Fruit fly (Drosophila melanogaster) whole organism, adult: ENCODE measurements around the gene CG46307.
A peak's percentile ranks its signal among the peaks of the same experiment; 100 is the strongest.

Source experiments
- CG11617 ChIP-seq: fragments of 200-800 bp; sonication (Bioruptor generic); optimal IDR thresholded peaks from 2 replicates; lab custom pipeline; 2017; ENCODE audit warnings: mild to moderate bottlenecking, missing biosample characterization, missing genetic modification reagents, missing genetic modification characterization
- CG12768 ChIP-seq: fragments of 200-800 bp; sonication (Bioruptor generic); optimal IDR thresholded peaks from 2 replicates; lab custom pipeline; 2017; ENCODE audit warnings: missing biosample characterization, missing genetic modification characterization, mild to moderate bottlenecking, moderate library complexity, missing genetic modification reagents
- CG14711 ChIP-seq: fragments of 200-800 bp; sonication (Bioruptor generic); optimal IDR thresholded peaks from 2 replicates; lab custom pipeline; 2018; ENCODE audit warnings: missing biosample characterization, mild to moderate bottlenecking, missing genetic modification characterization, moderate library complexity
- CG1620 ChIP-seq: fragments of 200-800 bp; sonication (Bioruptor generic); optimal IDR thresholded peaks from 2 replicates; lab custom pipeline; 2016; ENCODE audit warnings: missing biosample characterization, missing genetic modification characterization
- CG33017 ChIP-seq: fragments of 200-800 bp; sonication (Bioruptor generic); optimal IDR thresholded peaks from 2 replicates; lab custom pipeline; 2018; ENCODE audit warnings: missing biosample characterization, mild to moderate bottlenecking, missing genetic modification characterization, moderate library complexity
- CG5204 ChIP-seq: fragments of 200-800 bp; sonication (Bioruptor generic); optimal IDR thresholded peaks from 2 replicates; lab custom pipeline; 2016; ENCODE audit warnings: missing biosample characterization, missing genetic modification characterization
- CG7045 ChIP-seq: fragments of 200-800 bp; sonication (Bioruptor generic); optimal IDR thresholded peaks from 2 replicates; lab custom pipeline; 2017; ENCODE audit warnings: missing biosample characterization, mild to moderate bottlenecking, missing genetic modification characterization
- CG7101 ChIP-seq: fragments of 200-800 bp; sonication (Bioruptor generic); optimal IDR thresholded peaks from 2 replicates; lab custom pipeline; 2018; ENCODE audit warnings: missing biosample characterization, mild to moderate bottlenecking, missing genetic modification characterization, moderate library complexity
- Clk ChIP-seq: fragments of 200-800 bp; sonication (Bioruptor generic); optimal IDR thresholded peaks from 2 replicates; lab custom pipeline; 2017; ENCODE audit warnings: missing biosample characterization, missing genetic modification characterization
- Crg-1 ChIP-seq: fragments of 200-800 bp; sonication (Bioruptor generic); optimal IDR thresholded peaks from 2 replicates; lab custom pipeline; 2016; ENCODE audit warnings: missing biosample characterization, missing genetic modification characterization
- Hr96 ChIP-seq: fragments of 200-800 bp; sonication (Bioruptor generic); optimal IDR thresholded peaks from 2 replicates; lab custom pipeline; 2016; ENCODE audit warnings: missing biosample characterization, missing genetic modification characterization
- Mnt ChIP-seq: fragments of 200-800 bp; sonication (Bioruptor generic); optimal IDR thresholded peaks from 2 replicates; lab custom pipeline; 2016; ENCODE audit warnings: missing biosample characterization, mild to moderate bottlenecking, missing genetic modification characterization
- bab1 ChIP-seq: fragments of 200-800 bp; sonication (Bioruptor generic); optimal IDR thresholded peaks from 3 replicates; lab custom pipeline; 2019; ENCODE audit warnings: missing biosample characterization, mild to moderate bottlenecking, missing genetic modification characterization, moderate library complexity
- cic ChIP-seq: fragments of 200-800 bp; sonication (Bioruptor generic); optimal IDR thresholded peaks from 2 replicates; lab custom pipeline; 2017; ENCODE audit warnings: missing biosample characterization, mild to moderate bottlenecking, missing genetic modification characterization, moderate library complexity
- cnc ChIP-seq, 2 experiments: fragments of >200 bp; optimal IDR thresholded peaks; 2 replicates each; lab custom pipeline; 2017
- kay ChIP-seq: fragments of 200-800 bp; sonication (Bioruptor generic); peaks from one replicate; lab custom pipeline; 2016; ENCODE audit warnings: missing biosample characterization, missing genetic modification characterization, borderline replicate concordance
- ovo ChIP-seq: fragments of 200-800 bp; sonication (Bioruptor generic); optimal IDR thresholded peaks from 2 replicates; lab custom pipeline; 2016; ENCODE audit warnings: missing biosample characterization, missing genetic modification characterization
- pad ChIP-seq: fragments of 200-800 bp; sonication (Bioruptor generic); optimal IDR thresholded peaks from 3 replicates; lab custom pipeline; 2017; ENCODE audit warnings: missing biosample characterization, missing genetic modification characterization, mild to moderate bottlenecking, moderate library complexity, missing genetic modification reagents
- tj ChIP-seq: fragments of 200-800 bp; sonication (Bioruptor generic); optimal IDR thresholded peaks from 3 replicates; lab custom pipeline; 2017; ENCODE audit warnings: missing biosample characterization, mild to moderate bottlenecking, missing genetic modification characterization, moderate library complexity
- toe ChIP-seq: fragments of 200-800 bp; sonication (Bioruptor generic); optimal IDR thresholded peaks from 2 replicates; lab custom pipeline; 2016; ENCODE audit warnings: missing biosample characterization, missing genetic modification characterization

The CG46307 gene

DNA sequence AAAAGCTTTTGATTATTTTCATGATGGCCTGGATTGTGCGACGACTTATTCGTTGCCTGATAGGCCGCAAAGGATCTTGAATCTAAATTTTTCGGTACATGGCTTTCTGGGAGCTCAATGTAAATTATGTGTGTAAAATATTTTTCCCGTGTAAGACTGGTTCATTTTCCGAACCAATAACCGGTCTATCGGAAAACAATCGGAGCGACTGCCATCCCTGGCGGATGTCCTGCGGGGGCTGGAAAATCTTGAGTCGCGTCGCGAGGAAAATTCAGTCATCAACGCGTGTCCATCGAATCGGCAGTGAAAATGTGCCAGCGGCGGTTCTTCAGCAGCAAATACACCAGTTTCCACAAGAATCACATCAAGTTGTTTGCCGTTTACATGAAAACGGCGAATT, at the start of gene CG46307, which contains the start of gene Nhe2:
TSS of gene CG46307 (plus strand) at position 243 of the 400 bp plus-strand sequence.
TSS of gene Nhe2 (plus strand) at position 243 of the 400 bp plus-strand sequence.
- TF ChIP-seq bab1 (GFP tag; lab: Kevin White, UChicago) (no peak), CG5204 (no peak), CG7045 (GFP tag; lab: Kevin White, UChicago) (no peak), cic (GFP tag; lab: Kevin White, UChicago) (no peak), CG12768 (GFP tag; lab: Kevin White, UChicago) (no peak), Mnt (GFP tag; lab: Kevin White, UChicago) (no peak)

DNA sequence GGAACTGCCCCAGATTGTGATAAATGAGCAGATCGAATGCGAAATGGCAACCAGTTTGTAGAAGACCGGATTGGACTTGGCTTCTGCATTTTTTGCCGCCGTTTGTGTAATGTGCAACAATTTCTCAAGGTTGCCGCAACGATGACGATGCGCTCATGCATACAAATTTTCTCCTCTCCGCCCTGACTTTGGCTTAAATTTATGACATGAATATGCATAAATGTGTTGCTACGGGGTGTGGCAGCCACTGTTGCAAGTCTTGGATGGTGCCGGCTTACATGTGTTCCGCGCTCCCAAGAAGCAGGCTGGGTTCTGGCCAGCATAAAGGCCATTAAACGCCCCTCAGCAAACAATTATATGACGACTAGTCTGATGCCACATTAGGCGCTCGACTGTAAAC, 42.8 kb upstream of the CG46307 start:
- TF ChIP-seq CG1620 (GFP tag; lab: Kevin White, UChicago) = no peak
- no peak for TF ChIP-seq ovo (GFP tag; lab: Kevin White, UChicago)
- no peak for TF ChIP-seq Crg-1 (GFP tag; lab: Kevin White, UChicago)
- no peak for TF ChIP-seq tj (GFP tag; lab: Kevin White, UChicago)
- no peak for TF ChIP-seq CG7101 (tag; lab: Kevin White, UChicago)

DNA sequence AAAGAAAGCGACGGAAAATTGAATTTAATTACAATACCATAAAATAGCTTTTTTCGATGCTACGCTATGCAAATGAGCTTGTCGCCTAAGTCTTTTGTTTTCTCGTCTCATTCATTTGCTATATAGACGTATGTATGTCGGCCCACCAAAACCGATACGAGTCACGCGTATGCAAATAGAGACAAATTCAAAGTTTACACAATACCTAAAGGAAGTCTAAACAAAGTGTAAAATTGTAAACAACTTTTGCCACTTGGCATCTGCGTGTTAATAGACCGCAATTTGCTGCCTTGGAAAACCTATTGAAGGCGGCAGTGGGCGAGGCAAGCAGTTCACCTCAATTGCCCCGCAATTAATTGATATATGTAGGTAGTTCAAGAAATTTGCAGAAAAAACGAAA, 41.8 kb upstream of the CG46307 start:
- TF ChIP-seq tj (GFP tag; lab: Kevin White, UChicago) = no peak
- TF ChIP-seq CG7045 (GFP tag; lab: Kevin White, UChicago) = no peak
- TF ChIP-seq CG33017 (tag; lab: Kevin White, UChicago) = no peak
- TF ChIP-seq cic (GFP tag; lab: Kevin White, UChicago) = no peak
- no peak for TF ChIP-seq CG1620 (GFP tag; lab: Kevin White, UChicago)
- TF ChIP-seq bab1 (GFP tag; lab: Kevin White, UChicago) = no peak
- TF ChIP-seq toe (GFP tag; lab: Kevin White, UChicago) = no peak
- TF ChIP-seq Clk = no peak
- no peak for TF ChIP-seq Mnt (GFP tag; lab: Kevin White, UChicago)
- no peak for TF ChIP-seq CG14711
- TF ChIP-seq cnc (optimal IDR thresholded peaks at IDR 0.05; lab: Kevin White, UChicago) = no peak
- TF ChIP-seq pad (GFP tag; lab: Kevin White, UChicago) = no peak
- no peak for TF ChIP-seq Hr96 (GFP tag; lab: Kevin White, UChicago)
- no peak for TF ChIP-seq Crg-1 (GFP tag; lab: Kevin White, UChicago)
- TF ChIP-seq CG12768 (GFP tag; lab: Kevin White, UChicago) = no peak
- no peak for TF ChIP-seq kay (GFP tag; lab: Kevin White, UChicago)
- TF ChIP-seq ovo (GFP tag; lab: Kevin White, UChicago) = no peak

DNA sequence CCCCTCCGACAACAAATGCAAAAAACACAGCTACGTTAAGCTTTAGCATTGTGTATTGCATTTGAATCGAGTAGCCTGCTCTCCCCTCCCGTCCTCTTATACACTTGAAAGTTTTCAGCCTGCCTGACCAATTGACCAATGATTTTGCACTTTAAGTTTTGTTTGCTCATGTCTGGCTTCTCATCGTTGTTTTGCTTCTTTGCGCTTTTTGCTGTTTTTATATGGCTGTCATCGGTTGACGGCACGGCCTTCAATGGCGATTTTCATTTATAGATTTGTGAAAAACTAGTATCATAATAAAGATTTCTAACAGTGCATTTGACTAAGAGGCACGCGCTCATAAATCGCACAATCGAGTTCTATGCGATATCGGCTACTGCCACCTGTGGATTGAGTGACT, 38.5 kb upstream of the CG46307 start:
- TF ChIP-seq tj (GFP tag; lab: Kevin White, UChicago) (peak; percentile 58), CG1620 (GFP tag; lab: Kevin White, UChicago) (no peak)

DNA sequence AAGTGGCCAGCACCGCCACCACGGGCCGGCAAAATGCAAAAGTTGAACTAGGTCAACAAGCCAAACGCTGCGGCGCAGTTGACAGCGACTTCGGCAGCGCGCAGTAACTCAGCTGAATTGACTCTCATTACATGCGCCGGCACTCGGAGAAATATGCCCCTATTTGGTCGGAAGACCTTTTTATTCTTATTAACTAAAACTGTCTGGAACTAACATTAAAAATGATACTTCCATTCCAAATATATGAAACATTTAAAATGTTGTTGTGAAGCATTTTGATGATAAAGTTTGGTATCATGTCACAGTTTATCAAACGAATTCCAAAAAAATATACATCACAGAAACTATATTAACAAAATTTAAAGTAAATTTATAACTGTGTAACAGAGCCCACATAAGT, 37.2 kb upstream of the CG46307 start:
- TF ChIP-seq Crg-1 (GFP tag; lab: Kevin White, UChicago) (no peak), tj (GFP tag; lab: Kevin White, UChicago) (no peak), Clk (no peak), cnc (optimal IDR thresholded peaks at IDR 0.05; lab: Kevin White, UChicago) (no peak), cic (GFP tag; lab: Kevin White, UChicago) (no peak), CG11617 (no peak), kay (GFP tag; lab: Kevin White, UChicago) (no peak), CG33017 (tag; lab: Kevin White, UChicago) (no peak), CG5204 (no peak), CG14711 (no peak), CG1620 (GFP tag; lab: Kevin White, UChicago) (no peak), CG7101 (tag; lab: Kevin White, UChicago) (no peak), pad (GFP tag; lab: Kevin White, UChicago) (no peak), Mnt (GFP tag; lab: Kevin White, UChicago) (no peak)

DNA sequence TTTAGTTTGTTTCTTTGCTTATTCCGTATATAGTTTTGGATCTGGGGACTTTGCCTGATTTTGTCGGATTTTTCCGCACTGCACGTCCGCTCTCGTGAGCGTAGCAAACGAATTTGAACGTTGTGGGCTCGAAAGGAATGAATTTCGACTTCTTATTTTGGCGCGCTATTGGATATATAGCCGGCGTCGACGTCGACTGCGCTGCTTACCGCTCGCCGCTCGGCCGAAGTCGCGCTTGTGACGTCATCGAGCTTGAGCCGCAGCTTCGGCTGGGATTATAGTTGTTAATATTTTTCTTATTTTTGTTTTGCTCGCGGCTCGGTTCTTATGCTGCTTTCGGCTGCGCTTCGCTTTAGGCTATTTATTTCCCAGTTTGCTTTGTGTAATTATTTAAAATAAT, 34.6 kb upstream of the CG46307 start:
- TF ChIP-seq cnc (optimal IDR thresholded peaks at IDR 0.05; lab: Kevin White, UChicago) = no peak
- no peak for TF ChIP-seq Mnt (GFP tag; lab: Kevin White, UChicago)
- no peak for TF ChIP-seq bab1 (GFP tag; lab: Kevin White, UChicago)
- no peak for TF ChIP-seq pad (GFP tag; lab: Kevin White, UChicago)
- no peak for TF ChIP-seq ovo (GFP tag; lab: Kevin White, UChicago)
- TF ChIP-seq cic (GFP tag; lab: Kevin White, UChicago) = no peak
- TF ChIP-seq Clk = no peak
- no peak for TF ChIP-seq CG12768 (GFP tag; lab: Kevin White, UChicago)

DNA sequence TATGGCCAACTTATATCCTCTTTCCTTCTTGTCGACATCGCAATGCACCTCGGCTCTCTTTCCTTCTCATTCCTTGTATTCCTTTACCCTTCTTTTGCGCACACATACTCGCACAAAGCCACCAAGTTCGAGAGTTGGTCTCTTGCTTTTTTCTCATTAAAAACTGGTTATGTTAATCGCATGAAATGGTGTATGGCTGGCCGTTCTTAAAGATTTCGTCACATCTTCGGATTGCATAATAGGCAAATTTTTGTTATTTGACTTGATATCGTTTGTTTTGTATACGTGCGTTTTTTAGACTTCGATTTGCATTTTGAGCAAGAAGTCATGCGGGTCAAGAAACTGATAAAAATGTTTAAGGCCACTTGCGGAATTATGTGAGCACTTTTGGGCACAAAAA, 33.5 kb upstream of the CG46307 start:
- TF ChIP-seq kay (GFP tag; lab: Kevin White, UChicago) (no peak), bab1 (GFP tag; lab: Kevin White, UChicago) (no peak), cic (GFP tag; lab: Kevin White, UChicago) (no peak), CG7045 (GFP tag; lab: Kevin White, UChicago) (no peak), CG7101 (tag; lab: Kevin White, UChicago) (no peak), cnc (optimal IDR thresholded peaks at IDR 0.05; lab: Kevin White, UChicago) (no peak), Crg-1 (GFP tag; lab: Kevin White, UChicago) (no peak), CG33017 (tag; lab: Kevin White, UChicago) (no peak), tj (GFP tag; lab: Kevin White, UChicago) (no peak), CG5204 (no peak), CG14711 (no peak), Mnt (GFP tag; lab: Kevin White, UChicago) (no peak), pad (GFP tag; lab: Kevin White, UChicago) (no peak), toe (GFP tag; lab: Kevin White, UChicago) (no peak), CG1620 (GFP tag; lab: Kevin White, UChicago) (no peak), CG11617 (no peak), CG12768 (GFP tag; lab: Kevin White, UChicago) (no peak)
